Worm (Caenorhabditis elegans) whole organism, midembryonic: ENCODE results near the gene T07G12.5.

Source experiments
- T22C8.4 ChIP-seq: fragments of 200-800 bp; sonication (Bioruptor generic); IDR thresholded peaks from 2 replicates; pipeline ENCODE4 v1.3.6; 2022; ENCODE audit warnings: missing genetic modification characterization, missing compliant biosample characterization
- cog-1 ChIP-seq: sonication (generic microtip); optimal IDR thresholded peaks from 2 replicates; lab custom pipeline; 2016; ENCODE audit warnings: missing genetic modification characterization, missing compliant biosample characterization
- flt-1 ChIP-seq: fragments of 200-800 bp; sonication (Bioruptor generic); IDR thresholded peaks from 2 replicates; pipeline ENCODE4 v1.3.6; 2022; ENCODE audit warnings: missing genetic modification characterization, missing compliant biosample characterization
- klf-2 ChIP-seq: fragments of 200-800 bp; sonication (Bioruptor generic); conservative IDR thresholded peaks from 2 replicates; pipeline ENCODE4 v1.3.6; 2022; ENCODE audit warnings: missing genetic modification reagents, missing genetic modification characterization, missing compliant biosample characterization
- med-1 ChIP-seq: sonication (generic microtip); optimal IDR thresholded peaks from 2 replicates; lab custom pipeline; 2017; ENCODE audit warnings: missing genetic modification characterization, mild to moderate bottlenecking, missing compliant biosample characterization, antibody characterized with exemption, missing genetic modification reagents; ENCODE audit not compliant: insufficient read depth
- ref-1 ChIP-seq: fragments of 200-800 bp; sonication (Bioruptor generic); conservative IDR thresholded peaks from 2 replicates; pipeline ENCODE4 v1.3.6; 2022; ENCODE audit warnings: missing genetic modification reagents, missing genetic modification characterization, missing compliant biosample characterization
- tab-1 ChIP-seq: fragments of 200-800 bp; sonication (Bioruptor generic); IDR thresholded peaks from 2 replicates; pipeline ENCODE4 v1.3.6; 2022; ENCODE audit warnings: missing genetic modification characterization, missing compliant biosample characterization
- ztf-23 ChIP-seq: fragments of 200-800 bp; sonication (Bioruptor generic); IDR thresholded peaks from 2 replicates; pipeline ENCODE4 v1.3.6; 2022; ENCODE audit warnings: missing genetic modification reagents, missing genetic modification characterization, missing compliant biosample characterization
- ztf-29 ChIP-seq: fragments of 200-800 bp; sonication (Bioruptor generic); IDR thresholded peaks from 2 replicates; pipeline ENCODE4 v1.3.6; 2022; ENCODE audit warnings: missing genetic modification reagents, missing genetic modification characterization, missing compliant biosample characterization

T07G12.5 gene

DNA sequence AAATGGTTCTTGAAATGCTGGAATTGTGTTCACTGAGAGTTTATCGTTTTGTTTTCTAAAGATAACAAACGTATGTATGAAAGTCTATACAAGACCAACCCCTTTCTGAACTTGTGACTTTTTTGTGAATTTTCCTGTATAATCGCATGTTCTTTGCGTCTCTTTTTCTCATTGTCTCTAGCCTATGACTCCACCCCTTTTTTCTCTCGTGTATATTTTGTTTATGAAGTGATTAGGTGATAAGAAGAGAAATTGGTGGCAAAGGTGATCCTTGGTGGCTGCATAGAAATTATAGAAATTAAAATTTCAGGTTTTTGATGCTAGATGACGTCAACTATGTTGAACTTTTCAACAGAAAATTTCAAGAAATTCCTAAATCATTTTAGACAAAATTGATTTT lies at the start of gene T07G12.5:
TSS of gene T07G12.5 (minus strand) at position 101 of the 400 bp plus-strand sequence.
- TF ChIP-seq flt-1 (GFP tag; lab: Robert Waterston, UW) (no peak), ref-1 (GFP tag; lab: Robert Waterston, UW) (no peak), T22C8.4 (GFP tag; lab: Robert Waterston, UW) (no peak), med-1 (GFP tag; lab: Kevin White, UChicago) (no peak), ztf-23 (no peak), ztf-29 (GFP tag; lab: Robert Waterston, UW) (no peak), tab-1 (GFP tag; lab: Robert Waterston, UW) (no peak), klf-2 (no peak), cog-1 (tag; lab: Kevin White, UChicago) (no peak)

DNA sequence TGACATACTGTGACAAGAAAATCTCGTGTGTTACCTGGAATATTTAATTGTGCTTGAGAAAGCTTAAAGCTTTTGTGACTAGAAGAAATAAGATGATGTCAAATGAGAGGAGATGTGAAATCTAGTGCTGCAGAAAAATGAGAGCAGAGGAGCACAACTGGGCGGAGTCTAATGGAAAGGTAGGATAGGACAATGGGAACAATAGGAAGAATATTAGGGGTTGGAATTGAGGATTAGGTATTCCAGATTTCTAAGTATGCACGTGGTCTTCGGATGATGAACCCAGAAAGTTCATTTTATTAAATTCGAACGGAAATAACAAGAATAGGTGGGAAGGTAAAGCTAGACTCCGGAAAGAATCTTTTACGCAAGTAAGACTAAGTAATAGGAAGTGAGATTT lies 48.6 kb upstream of the T07G12.5 start, which contains the start of gene C43F9.7:
TSS of gene C43F9.7 (minus strand) at position 101 of the 400 bp plus-strand sequence.
- TF ChIP-seq ztf-29 (GFP tag; lab: Robert Waterston, UW), result no peak
- no peak for TF ChIP-seq tab-1 (GFP tag; lab: Robert Waterston, UW)
- no peak for TF ChIP-seq ztf-23
- no peak for TF ChIP-seq ref-1 (GFP tag; lab: Robert Waterston, UW)
- TF ChIP-seq med-1 (GFP tag; lab: Kevin White, UChicago), result no peak
- TF ChIP-seq cog-1 (tag; lab: Kevin White, UChicago), result no peak
- no peak for TF ChIP-seq T22C8.4 (GFP tag; lab: Robert Waterston, UW)
- TF ChIP-seq flt-1 (GFP tag; lab: Robert Waterston, UW), result no peak
- no peak for TF ChIP-seq klf-2

DNA sequence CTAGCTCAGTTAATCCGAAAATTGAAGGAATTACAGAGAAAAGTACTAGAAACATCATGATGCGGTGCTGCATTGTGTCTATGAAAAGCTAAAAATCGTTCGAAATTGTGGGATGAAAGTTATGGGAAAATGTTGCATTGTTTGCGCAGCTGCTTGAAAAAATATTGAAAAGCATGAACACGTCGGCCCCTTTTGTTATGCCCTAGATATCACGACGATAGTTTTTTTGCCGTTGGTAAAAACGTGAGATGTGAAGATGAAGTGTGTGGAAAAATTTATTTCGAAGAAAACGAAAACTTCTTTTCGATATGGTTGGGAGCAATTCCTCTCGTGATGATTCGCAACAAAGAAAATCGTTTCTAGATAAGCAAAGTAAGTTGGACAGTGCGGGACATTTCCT lies 45.7 kb upstream of the T07G12.5 start, which contains the start of the genes C43F9.5 and nkb-2:
TSS of gene C43F9.5 (minus strand) at position 101 of the 400 bp plus-strand sequence.
TSS of gene nkb-2 (plus strand) at position 277 of the 400 bp plus-strand sequence.
- TF ChIP-seq flt-1 (GFP tag; lab: Robert Waterston, UW), result no peak
- no peak for TF ChIP-seq cog-1 (tag; lab: Kevin White, UChicago)
- TF ChIP-seq T22C8.4 (GFP tag; lab: Robert Waterston, UW), result no peak
- TF ChIP-seq ztf-29 (GFP tag; lab: Robert Waterston, UW), result no peak
- no peak for TF ChIP-seq ref-1 (GFP tag; lab: Robert Waterston, UW)
- TF ChIP-seq tab-1 (GFP tag; lab: Robert Waterston, UW), result no peak
- TF ChIP-seq ztf-23, result no peak
- no peak for TF ChIP-seq klf-2
- no peak for TF ChIP-seq med-1 (GFP tag; lab: Kevin White, UChicago)

DNA sequence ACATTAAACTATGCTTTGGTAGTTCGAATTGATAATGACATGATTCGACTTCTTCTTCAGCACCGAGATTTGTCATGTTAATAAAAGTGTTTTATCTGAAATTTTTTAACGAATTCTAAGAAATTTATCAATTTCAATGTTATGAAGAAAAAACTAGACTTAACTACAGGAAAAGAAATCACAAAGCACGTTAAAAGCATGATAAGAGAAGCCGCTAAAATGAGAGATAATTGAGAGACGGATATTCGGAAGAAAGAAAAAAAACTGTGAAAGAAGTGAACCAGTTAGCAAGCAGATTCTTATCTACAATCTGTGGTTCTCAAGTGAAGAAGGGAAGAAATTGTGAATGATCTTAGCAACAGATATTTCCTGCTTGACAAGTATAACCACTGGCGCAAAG lies 44.1 kb upstream of the T07G12.5 start, which contains the start of gene C43F9.4:
TSS of gene C43F9.4 (minus strand) at position 101 of the 400 bp plus-strand sequence.
- TF ChIP-seq ztf-29 (GFP tag; lab: Robert Waterston, UW), result no peak
- no peak for TF ChIP-seq T22C8.4 (GFP tag; lab: Robert Waterston, UW)
- no peak for TF ChIP-seq ref-1 (GFP tag; lab: Robert Waterston, UW)
- no peak for TF ChIP-seq ztf-23
- no peak for TF ChIP-seq cog-1 (tag; lab: Kevin White, UChicago)
- TF ChIP-seq flt-1 (GFP tag; lab: Robert Waterston, UW), result no peak
- no peak for TF ChIP-seq med-1 (GFP tag; lab: Kevin White, UChicago)
- TF ChIP-seq tab-1 (GFP tag; lab: Robert Waterston, UW), result no peak
- TF ChIP-seq klf-2, result no peak

DNA sequence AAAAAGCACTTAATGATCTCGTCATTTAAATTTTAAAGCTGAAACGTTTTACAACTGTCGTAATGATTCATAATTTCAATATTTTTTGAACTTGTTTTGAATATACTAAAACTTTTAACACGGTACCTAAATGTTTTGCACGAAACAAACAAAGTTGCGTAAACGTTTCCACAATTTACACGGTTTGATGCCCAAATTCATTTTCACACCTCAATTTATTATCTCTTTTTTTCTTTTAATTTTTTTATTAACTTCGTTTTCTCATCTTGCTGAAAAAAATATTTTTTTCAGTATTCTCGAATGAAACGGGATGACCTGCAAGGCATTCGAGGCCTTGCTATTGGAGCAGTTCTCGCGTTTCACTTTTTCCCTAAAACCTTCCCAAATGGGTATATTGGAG lies 39.3 kb upstream of the T07G12.5 start, which contains the start of gene oac-8:
TSS of gene oac-8 (plus strand) at position 301 of the 400 bp plus-strand sequence.
- TF ChIP-seq ztf-23 (no peak), tab-1 (GFP tag; lab: Robert Waterston, UW) (no peak), T22C8.4 (GFP tag; lab: Robert Waterston, UW) (no peak), klf-2 (no peak), med-1 (GFP tag; lab: Kevin White, UChicago) (no peak), flt-1 (GFP tag; lab: Robert Waterston, UW) (no peak), ztf-29 (GFP tag; lab: Robert Waterston, UW) (no peak), ref-1 (GFP tag; lab: Robert Waterston, UW) (no peak), cog-1 (tag; lab: Kevin White, UChicago) (no peak)

DNA sequence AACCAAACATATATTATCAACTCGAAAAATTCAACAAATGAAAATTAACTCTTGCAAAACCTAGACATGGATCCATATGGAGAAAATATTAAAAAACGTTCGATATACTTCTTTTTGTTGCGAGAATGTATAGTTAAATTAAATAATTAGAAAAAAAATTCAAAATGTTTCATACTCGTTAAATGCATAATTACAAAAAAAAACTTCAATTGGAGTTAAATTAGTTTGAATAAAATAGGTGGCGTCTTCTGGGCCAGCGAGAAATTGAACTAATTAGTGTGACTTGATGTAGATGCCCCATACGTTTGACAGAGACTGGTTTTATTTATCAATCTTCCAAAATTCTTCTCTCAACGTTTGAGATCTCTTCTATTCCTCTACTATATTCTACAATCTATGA lies 33.4 kb upstream of the T07G12.5 start, which contains the start of gene lgc-43:
TSS of gene lgc-43 (plus strand) at position 301 of the 400 bp plus-strand sequence.
- TF ChIP-seq cog-1 (tag; lab: Kevin White, UChicago) (no peak), ztf-29 (GFP tag; lab: Robert Waterston, UW) (no peak), klf-2 (no peak), med-1 (GFP tag; lab: Kevin White, UChicago) (no peak), tab-1 (GFP tag; lab: Robert Waterston, UW) (no peak), ztf-23 (no peak), ref-1 (GFP tag; lab: Robert Waterston, UW) (no peak), T22C8.4 (GFP tag; lab: Robert Waterston, UW) (no peak), flt-1 (GFP tag; lab: Robert Waterston, UW) (no peak)

DNA sequence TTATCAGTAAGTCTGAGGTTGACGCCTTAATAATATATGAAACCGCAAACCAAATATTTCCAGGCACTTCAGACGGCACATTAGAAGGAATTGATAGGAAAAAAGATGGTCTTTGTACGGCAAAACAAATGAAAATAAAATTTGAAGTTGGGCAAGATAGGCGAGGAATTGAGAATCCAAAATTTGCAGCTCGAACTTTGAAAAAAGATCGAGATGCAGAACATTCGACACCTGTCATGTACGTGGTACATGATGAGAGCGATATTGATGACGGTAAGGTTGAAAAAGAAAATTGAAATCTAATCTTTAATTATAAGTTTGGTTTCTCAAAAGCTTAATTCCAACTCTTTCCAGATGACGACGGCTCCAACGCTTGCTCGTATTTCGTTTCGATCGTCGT lies 32.7 kb upstream of the T07G12.5 start:
- TF ChIP-seq ztf-23 (no peak), ztf-29 (GFP tag; lab: Robert Waterston, UW) (no peak), klf-2 (no peak)

DNA sequence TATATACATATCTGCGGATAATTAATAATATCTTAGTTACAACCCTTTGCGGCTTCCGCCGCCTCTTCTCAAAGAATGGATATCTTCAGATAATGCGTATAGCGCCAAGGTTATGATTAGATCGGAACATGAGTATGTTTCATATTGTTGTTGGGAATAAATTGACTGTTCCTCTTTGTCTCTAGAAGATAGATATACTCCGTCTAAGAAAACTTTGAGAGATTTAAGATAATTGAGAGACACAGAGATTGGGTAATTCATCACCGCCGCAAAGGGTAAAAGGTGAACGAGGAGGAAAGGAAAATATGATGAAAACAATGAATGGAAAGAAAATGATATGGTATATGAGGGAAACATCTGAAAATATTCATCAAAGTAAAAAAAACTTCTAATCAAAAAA lies 31.7 kb upstream of the T07G12.5 start:
- no peak for TF ChIP-seq flt-1 (GFP tag; lab: Robert Waterston, UW)
- no peak for TF ChIP-seq T22C8.4 (GFP tag; lab: Robert Waterston, UW)
- TF ChIP-seq med-1 (GFP tag; lab: Kevin White, UChicago), result no peak
- no peak for TF ChIP-seq cog-1 (tag; lab: Kevin White, UChicago)
- TF ChIP-seq ztf-23, result no peak
- no peak for TF ChIP-seq klf-2
- TF ChIP-seq tab-1 (GFP tag; lab: Robert Waterston, UW), result no peak
- no peak for TF ChIP-seq ztf-29 (GFP tag; lab: Robert Waterston, UW)
- no peak for TF ChIP-seq ref-1 (GFP tag; lab: Robert Waterston, UW)

DNA sequence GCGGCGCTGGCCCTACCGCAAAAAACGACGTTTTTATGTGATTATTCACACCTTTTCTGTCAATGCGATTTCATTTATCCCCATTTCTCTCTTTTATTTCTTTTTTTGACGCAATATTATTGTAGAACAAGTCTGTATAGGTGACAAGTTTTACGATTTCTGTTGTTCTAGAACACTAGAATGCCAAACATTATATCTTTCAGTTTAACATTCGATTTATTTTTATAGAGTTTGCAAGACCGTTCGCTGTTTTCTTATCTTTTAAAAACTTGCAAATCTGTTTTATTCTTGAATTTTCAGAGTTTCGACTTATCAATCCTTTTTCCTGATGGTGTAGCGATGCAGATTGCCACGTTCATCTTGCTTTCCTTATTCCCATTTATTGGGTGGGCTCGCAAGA lies 31.1 kb upstream of the T07G12.5 start, which contains the start of gene efn-2:
TSS of gene efn-2 (plus strand) at position 301 of the 400 bp plus-strand sequence.
- TF ChIP-seq ztf-29 (GFP tag; lab: Robert Waterston, UW), result no peak
